Worm (Caenorhabditis elegans): ENCODE measurements around the gene hrpl-1.

- TF ChIP-seq lin-13 (tag; optimal IDR thresholded peaks at IDR 0.05) (no peak), pha-4 (tag; optimal IDR thresholded peaks at IDR 0.05) (no peak), nhr-237 (tag; optimal IDR thresholded peaks at IDR 0.05) (no peak), snpc-4 (tag; optimal IDR thresholded peaks at IDR 0.05) (no peak), flh-1 (GFP tag; optimal IDR thresholded peaks at IDR 0.05) (no peak), ztf-11 (tag; optimal IDR thresholded peaks at IDR 0.05) (no peak), unc-39 (tag; optimal IDR thresholded peaks at IDR 0.05) (no peak), hlh-1 (tag; optimal IDR thresholded peaks at IDR 0.05) (no peak), nhr-76 (tag; optimal IDR thresholded peaks at IDR 0.05) (no peak), lin-32 (GFP tag; optimal IDR thresholded peaks at IDR 0.05) (no peak), mep-1 (tag; optimal IDR thresholded peaks at IDR 0.05) (no peak), lsy-2 (tag; optimal IDR thresholded peaks at IDR 0.05) (no peak), nhr-28 (tag; optimal IDR thresholded peaks at IDR 0.05) (no peak)
These were observed 10.2 kb downstream of the hrpl-1 start for ce11 chrII:6908689-6909088.
